Worm (Caenorhabditis elegans) whole organism, L4 larva: ENCODE data around the gene nas-4.
A peak's percentile ranks its signal among the peaks of the same experiment; 100 is the strongest.

ENCODE experiments used
- F10B5.3 ChIP-seq: sonication (generic microtip); optimal IDR thresholded peaks from 2 replicates; lab custom pipeline; 2016; ENCODE audit warnings: mild to moderate bottlenecking, missing genetic modification characterization, missing compliant biosample characterization
- T20F7.1 ChIP-seq: fragments of 200-800 bp; sonication (Bioruptor generic); optimal IDR thresholded peaks from 2 replicates; lab custom pipeline; 2018; ENCODE audit warnings: mild to moderate bottlenecking, missing genetic modification characterization, missing compliant biosample characterization
- Y48G9A.11 ChIP-seq: fragments of 200-800 bp; sonication (Bioruptor generic); IDR thresholded peaks from 2 replicates; pipeline ENCODE4 v1.3.6; 2022; ENCODE audit warnings: missing genetic modification reagents, missing genetic modification characterization, missing compliant biosample characterization
- aha-1 ChIP-seq: fragments of 150-350 bp; peaks from one replicate; lab custom pipeline; 2014; ENCODE audit warnings: missing biosample characterization, missing genetic modification characterization
- ama-1 ChIP-seq: fragments of 150-350 bp; optimal IDR thresholded peaks from 2 replicates; lab custom pipeline; 2014; ENCODE audit warnings: inconsistent platforms, mixed read lengths
- arid-1 ChIP-seq: fragments of 200-800 bp; sonication (Bioruptor generic); conservative IDR thresholded peaks from 2 replicates; pipeline ENCODE4 v1.3.6; 2022; ENCODE audit warnings: missing genetic modification reagents, missing genetic modification characterization, missing compliant biosample characterization
- ceh-28 ChIP-seq: fragments of 150-350 bp; optimal IDR thresholded peaks from 2 replicates; lab custom pipeline; 2014; ENCODE audit warnings: missing biosample characterization, missing genetic modification reagents, missing genetic modification characterization
- daf-8 ChIP-seq: fragments of 200-800 bp; sonication (Bioruptor generic); IDR thresholded peaks from 2 replicates; pipeline ENCODE4 v1.3.6; 2022; ENCODE audit warnings: missing genetic modification characterization, missing compliant biosample characterization
- dmd-6 ChIP-seq: fragments of 200-800 bp; sonication (Bioruptor generic); IDR thresholded peaks from 2 replicates; pipeline ENCODE4 v1.3.6; 2022; ENCODE audit warnings: missing genetic modification reagents, missing genetic modification characterization, missing compliant biosample characterization
- dmd-8 ChIP-seq: fragments of 200-800 bp; sonication (Bioruptor generic); IDR thresholded peaks from 2 replicates; pipeline ENCODE4 v1.3.6; 2022; ENCODE audit warnings: missing genetic modification characterization, missing compliant biosample characterization
- dpl-1 ChIP-seq: fragments of 150-350 bp; optimal IDR thresholded peaks from 2 replicates; lab custom pipeline; 2014; ENCODE audit warnings: missing biosample characterization, missing genetic modification reagents, missing genetic modification characterization
- duxl-1 ChIP-seq: sonication (generic microtip); optimal IDR thresholded peaks from 2 replicates; lab custom pipeline; 2016; ENCODE audit warnings: mild to moderate bottlenecking, missing genetic modification characterization, moderate library complexity, missing compliant biosample characterization; ENCODE audit not compliant: poor library complexity
- dve-1 ChIP-seq: sonication (generic microtip); optimal IDR thresholded peaks from 2 replicates; lab custom pipeline; 2017; ENCODE audit warnings: antibody characterized with exemption, mild to moderate bottlenecking, missing genetic modification characterization, missing compliant biosample characterization; ENCODE audit not compliant: insufficient read depth
- egl-43 ChIP-seq: fragments of 200-800 bp; sonication (Bioruptor generic); IDR thresholded peaks from 2 replicates; pipeline ENCODE4 v1.3.6; 2022; ENCODE audit warnings: missing genetic modification reagents, missing genetic modification characterization, missing compliant biosample characterization
- fkh-10 ChIP-seq: fragments of 150-350 bp; optimal IDR thresholded peaks from 2 replicates; lab custom pipeline; 2014; ENCODE audit warnings: missing biosample characterization, missing genetic modification reagents, missing genetic modification characterization
- hif-1 ChIP-seq, 2 experiments: sonication (generic microtip); optimal IDR thresholded peaks; 2 replicates each; lab custom pipeline; 2016 to 2017; ENCODE audit warnings: missing compliant biosample characterization in 2 of 2, missing genetic modification characterization in 2 of 2, missing genetic modification reagents in 2 of 2, missing genotype in 2 of 2, mild to moderate bottlenecking in 1 of 2
- hlh-11 ChIP-seq: fragments of 200-800 bp; sonication (Bioruptor generic); optimal IDR thresholded peaks from 2 replicates; lab custom pipeline; 2018; ENCODE audit warnings: mild to moderate bottlenecking, missing genetic modification characterization, missing compliant biosample characterization
- hlh-30 ChIP-seq: sonication (generic microtip); optimal IDR thresholded peaks from 2 replicates; lab custom pipeline; 2017; ENCODE audit warnings: antibody characterized with exemption, mild to moderate bottlenecking, missing genetic modification characterization, missing compliant biosample characterization; ENCODE audit not compliant: insufficient read depth
- hmg-1.1 ChIP-seq: fragments of 200-800 bp; sonication (Bioruptor generic); IDR thresholded peaks from 2 replicates; pipeline ENCODE4 v1.3.6; 2022; ENCODE audit warnings: missing genetic modification reagents, missing genetic modification characterization, missing compliant biosample characterization
- jun-1 ChIP-seq: fragments of 150-350 bp; optimal IDR thresholded peaks from 2 replicates; lab custom pipeline; 2014; ENCODE audit warnings: missing biosample characterization, missing genetic modification reagents, missing genetic modification characterization
- lin-1 ChIP-seq: fragments of 200-800 bp; sonication (Bioruptor generic); IDR thresholded peaks from 2 replicates; pipeline ENCODE4 v1.3.6; 2022; ENCODE audit warnings: missing genetic modification reagents, missing genetic modification characterization, missing compliant biosample characterization
- lin-13 ChIP-seq: fragments of 150-350 bp; optimal IDR thresholded peaks from 2 replicates; lab custom pipeline; 2014; ENCODE audit warnings: missing biosample characterization, missing genetic modification reagents, missing genetic modification characterization
- lin-38 ChIP-seq: fragments of 200-800 bp; sonication (Bioruptor generic); IDR thresholded peaks from 2 replicates; pipeline ENCODE4 v1.3.6; 2022; ENCODE audit warnings: missing genetic modification reagents, missing genetic modification characterization, missing compliant biosample characterization
- mep-1 ChIP-seq: fragments of 150-350 bp; sonication (generic microtip); optimal IDR thresholded peaks from 3 replicates; lab custom pipeline; 2014; ENCODE audit warnings: missing biosample characterization, missing genetic modification characterization
- mes-2 ChIP-seq: sonication (generic microtip); optimal IDR thresholded peaks from 2 replicates; lab custom pipeline; 2016; ENCODE audit warnings: missing genotype, mild to moderate bottlenecking, missing genetic modification characterization, missing compliant biosample characterization; ENCODE audit not compliant: poor library complexity, severe bottlenecking
- mxl-3 ChIP-seq: fragments of 200-800 bp; sonication (Bioruptor generic); optimal IDR thresholded peaks from 2 replicates; lab custom pipeline; 2018; ENCODE audit warnings: mild to moderate bottlenecking, missing genetic modification characterization, missing compliant biosample characterization
- nhr-237 ChIP-seq: sonication (generic microtip); optimal IDR thresholded peaks from 2 replicates; lab custom pipeline; 2017; ENCODE audit warnings: missing biosample characterization, missing genetic modification characterization
- nhr-41 ChIP-seq: fragments of 200-800 bp; sonication (Bioruptor generic); IDR thresholded peaks from 2 replicates; pipeline ENCODE4 v1.3.6; 2022; ENCODE audit warnings: missing genetic modification reagents, missing genetic modification characterization, missing compliant biosample characterization
- nhr-42 ChIP-seq: fragments of 200-800 bp; sonication (Bioruptor generic); IDR thresholded peaks from 2 replicates; pipeline ENCODE4 v1.3.6; 2022; ENCODE audit warnings: missing genetic modification characterization, missing compliant biosample characterization
- nhr-6 ChIP-seq: fragments of 150-350 bp; optimal IDR thresholded peaks from 2 replicates; lab custom pipeline; 2014; ENCODE audit warnings: missing biosample characterization, missing genetic modification characterization
- nhr-76 ChIP-seq: fragments of 150-350 bp; optimal IDR thresholded peaks from 2 replicates; lab custom pipeline; 2014; ENCODE audit warnings: missing biosample characterization, missing genetic modification characterization
- nhr-77 ChIP-seq: fragments of 150-350 bp; optimal IDR thresholded peaks from 2 replicates; lab custom pipeline; 2014; ENCODE audit warnings: missing biosample characterization, missing genetic modification characterization
- pha-4 ChIP-seq, 2 experiments: fragments of 150-350 bp in 1 of 2; fragments of 200-800 bp in 1 of 2; sonication (Bioruptor generic) in 1 of 2; IDR thresholded peaks in 1 of 2; optimal IDR thresholded peaks in 1 of 2; 2 replicates each; pipeline versions ENCODE4 v1.3.6 to Lab custom; 2014 to 2022; ENCODE audit warnings: missing genetic modification characterization in 2 of 2, missing genetic modification reagents in 2 of 2, missing biosample characterization in 1 of 2, missing compliant biosample characterization in 1 of 2
- pqm-1 ChIP-seq: sonication (generic microtip); optimal IDR thresholded peaks from 2 replicates; lab custom pipeline; 2017; ENCODE audit warnings: missing biosample characterization, missing genetic modification characterization
- rbr-2 ChIP-seq: sonication (generic microtip); optimal IDR thresholded peaks from 2 replicates; lab custom pipeline; 2016; ENCODE audit warnings: missing genotype, missing genetic modification characterization, missing compliant biosample characterization
- saeg-2 ChIP-seq: fragments of 200-800 bp; sonication (Bioruptor generic); IDR thresholded peaks from 2 replicates; pipeline ENCODE4 v1.3.6; 2022; ENCODE audit warnings: missing genetic modification reagents, missing genetic modification characterization, missing compliant biosample characterization
- snpc-1.2 ChIP-seq: fragments of 200-800 bp; sonication (Bioruptor generic); IDR thresholded peaks from 2 replicates; pipeline ENCODE4 v1.3.6; 2022; ENCODE audit warnings: missing genetic modification reagents, missing genetic modification characterization, missing compliant biosample characterization
- tra-1 ChIP-seq: fragments of 200-800 bp; sonication (Bioruptor generic); IDR thresholded peaks from 2 replicates; pipeline ENCODE4 v1.3.6; 2022; ENCODE audit warnings: missing genetic modification reagents, missing genetic modification characterization, missing compliant biosample characterization
- unc-130 ChIP-seq: sonication (generic microtip); optimal IDR thresholded peaks from 2 replicates; lab custom pipeline; 2016; ENCODE audit warnings: missing genetic modification reagents, missing genetic modification characterization, missing compliant biosample characterization
- unc-62 ChIP-seq, 3 experiments: fragments of 150-350 bp in 1 of 3; sonication (generic microtip); optimal IDR thresholded peaks in 2 of 3; peaks in 1 of 3; 1 replicate in 1 of 3; 2 replicates in 2 of 3; lab custom pipeline; 2014 to 2017; ENCODE audit warnings: missing biosample characterization in 3 of 3, missing genetic modification characterization in 3 of 3, missing genetic modification reagents in 3 of 3, missing genotype in 1 of 3
- vab-7 ChIP-seq: fragments of 200-800 bp; sonication (Bioruptor generic); IDR thresholded peaks from 2 replicates; pipeline ENCODE4 v1.3.6; 2022; ENCODE audit warnings: missing genetic modification reagents, missing genetic modification characterization, missing compliant biosample characterization
- zfp-3 ChIP-seq: fragments of 200-800 bp; sonication (Bioruptor generic); conservative IDR thresholded peaks from 2 replicates; pipeline ENCODE4 v1.3.6; 2022; ENCODE audit warnings: missing genetic modification reagents, missing genetic modification characterization, missing compliant biosample characterization
- zip-11 ChIP-seq: fragments of 200-800 bp; sonication (Bioruptor generic); IDR thresholded peaks from 2 replicates; pipeline ENCODE4 v1.3.6; 2022; ENCODE audit warnings: missing genetic modification characterization, missing compliant biosample characterization
- ztf-7 ChIP-seq: fragments of 150-350 bp; optimal IDR thresholded peaks from 2 replicates; lab custom pipeline; 2014; ENCODE audit warnings: missing biosample characterization, missing genetic modification characterization

Gene nas-4

DNA sequence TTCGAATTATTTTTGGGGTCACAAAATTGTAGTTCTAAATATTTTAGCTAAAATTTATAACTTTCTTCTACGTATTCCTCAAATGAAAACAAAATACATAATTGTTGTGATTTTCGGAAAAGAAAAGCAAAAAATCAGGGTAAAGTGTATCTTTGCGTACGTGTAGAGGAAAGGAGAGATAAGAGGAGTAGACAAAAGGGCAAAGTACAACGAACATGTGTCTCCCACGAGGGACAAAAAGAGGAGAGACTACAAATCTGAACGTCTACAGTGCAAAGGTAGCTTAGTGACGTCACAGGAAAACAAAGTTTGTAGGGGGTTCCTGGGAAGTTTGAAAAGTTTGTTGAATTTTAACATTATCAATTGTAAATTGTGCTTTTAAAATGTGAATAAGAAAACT, 32.1 kb upstream of the nas-4 start (continued):
- peak; percentile 79 for TF ChIP-seq dve-1 (tag; lab: Kevin White, UChicago)
- no peak for TF ChIP-seq snpc-1.2
- TF ChIP-seq hif-1 (tag; optimal IDR thresholded peaks at IDR 0.05; lab: Kevin White, UChicago), result peak; percentile 6 to 63
- 0 out of 2 replicates have a peak, but pooled peaks have one; percentile 22 for TF ChIP-seq nhr-42 (GFP tag; lab: Robert Waterston, UW)
- no peak for TF ChIP-seq dmd-8 (GFP tag; lab: Robert Waterston, UW)
- TF ChIP-seq jun-1 (tag; lab: Kevin White, UChicago), result peak; percentile 36
- TF ChIP-seq mep-1 (tag; lab: Kevin White, UChicago), result peak; percentile 61
- TF ChIP-seq saeg-2 (GFP tag; lab: Robert Waterston, UW), result no peak
- peak; percentile 82 for TF ChIP-seq tra-1 (GFP tag; lab: Robert Waterston, UW)
- TF ChIP-seq dpl-1 (GFP tag; lab: Kevin White, UChicago), result peak; percentile 33
- TF ChIP-seq pqm-1 (tag; lab: Kevin White, UChicago), result peak; percentile 1
- peak; percentile 39; the same call in 1 of the 2 replicates for TF ChIP-seq lin-1
- TF ChIP-seq Y48G9A.11, result no peak
- TF ChIP-seq fkh-10 (GFP tag; lab: Kevin White, UChicago), result no peak
- TF ChIP-seq nhr-41 (GFP tag; lab: Robert Waterston, UW), result no peak
- TF ChIP-seq daf-8 (GFP tag; lab: Robert Waterston, UW), result no peak
- TF ChIP-seq mxl-3 (GFP tag; lab: Kevin White, UChicago), result peak; percentile 89
- peak; percentile 7 for TF ChIP-seq ama-1
- peak; percentile 44 for TF ChIP-seq nhr-77 (tag; lab: Kevin White, UChicago)
- TF ChIP-seq nhr-6 (tag; lab: Kevin White, UChicago), result peak; percentile 33
- TF ChIP-seq lin-13, result peak; percentile 52
- TF ChIP-seq dmd-6 (GFP tag; lab: Robert Waterston, UW), result peak; percentile 78
- peak; percentile 54 for TF ChIP-seq hmg-1.1 (GFP tag; lab: Robert Waterston, UW)
- no peak for TF ChIP-seq rbr-2 (tag; lab: Kevin White, UChicago)
- peak; percentile 53 for TF ChIP-seq T20F7.1 (GFP tag; lab: Kevin White, UChicago)
- TF ChIP-seq vab-7, result no peak

DNA sequence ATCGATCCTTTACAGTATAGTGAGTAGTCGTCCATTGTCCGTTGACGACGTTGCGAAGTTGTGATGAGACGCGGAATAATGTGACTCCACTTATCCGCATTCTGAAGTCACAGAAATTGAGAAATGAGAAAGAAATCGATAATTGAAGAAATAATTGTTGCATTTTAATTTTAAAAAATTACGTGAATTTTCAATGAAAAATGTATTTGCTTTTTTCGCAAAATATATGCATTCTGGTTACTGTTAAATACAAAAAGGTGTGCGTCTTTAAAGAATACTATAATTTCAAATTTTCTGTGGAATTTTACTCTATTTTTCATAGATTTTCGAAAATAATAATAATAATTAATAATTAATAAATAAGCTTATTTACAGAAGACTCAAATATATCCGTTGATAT, 31.4 kb upstream of the nas-4 start, which contains the start of gene let-721:
Gene let-721, minus strand, starts transcription at position 101 of the 400 bp plus-strand sequence.
- TF ChIP-seq unc-62 (GFP tag; optimal IDR thresholded peaks at IDR 0.05 in 1 of 2; lab: Kevin White, UChicago), result peak in 1 of 2 experiments; percentile 45
- no peak for TF ChIP-seq unc-62 (tag; optimal IDR thresholded peaks at IDR 0.05; lab: Kevin White, UChicago)
- TF ChIP-seq mes-2 (tag; lab: Kevin White, UChicago), result no peak
- 0 out of 2 replicates have a peak, but pooled peaks have one; percentile 11 for TF ChIP-seq vab-7

DNA sequence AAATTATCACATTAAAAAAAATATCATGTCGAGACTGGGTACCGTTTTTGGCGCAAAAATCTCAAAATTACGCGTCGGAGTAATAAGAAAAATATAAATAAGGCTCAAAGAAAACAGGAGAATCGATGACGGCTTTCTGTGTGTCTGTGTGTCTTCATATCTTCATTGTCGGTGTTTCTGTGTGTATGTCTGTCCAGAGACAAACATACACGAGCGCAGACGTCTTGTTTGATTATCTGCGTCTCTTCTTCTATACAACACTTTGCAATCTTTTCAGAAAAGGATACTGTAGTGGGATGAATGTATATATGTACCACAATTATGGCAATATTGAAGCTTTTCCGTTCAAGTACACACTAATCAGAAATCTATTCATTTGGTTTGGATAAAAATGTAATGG, 28.9 kb upstream of the nas-4 start, which contains the start of gene C05D11.13:
Gene C05D11.13, minus strand, starts transcription at position 252 of the 400 bp plus-strand sequence.
- TF ChIP-seq jun-1 (tag; lab: Kevin White, UChicago), result no peak
- peak; percentile 19 for TF ChIP-seq ama-1
- no peak for TF ChIP-seq nhr-76 (tag; lab: Kevin White, UChicago)
- peak; percentile 31 for TF ChIP-seq F10B5.3 (tag; lab: Kevin White, UChicago)
- no peak for TF ChIP-seq zip-11 (GFP tag; lab: Robert Waterston, UW)
- TF ChIP-seq hmg-1.1 (GFP tag; lab: Robert Waterston, UW), result peak; percentile 34; the same call in 1 of the 2 replicates
- peak; percentile 12 for TF ChIP-seq dpl-1 (GFP tag; lab: Kevin White, UChicago)
- TF ChIP-seq aha-1, result peak; percentile 1
- peak; percentile 73 for TF ChIP-seq mep-1 (tag; lab: Kevin White, UChicago)
- 0 out of 2 replicates have a peak, but pooled peaks have one; percentile 27 for TF ChIP-seq arid-1 (GFP tag; lab: Robert Waterston, UW)
- no peak for TF ChIP-seq nhr-77 (tag; lab: Kevin White, UChicago)
- TF ChIP-seq nhr-6 (tag; lab: Kevin White, UChicago), result peak; percentile 54
- no peak for TF ChIP-seq pqm-1 (tag; lab: Kevin White, UChicago)
- TF ChIP-seq pha-4 (GFP tag; IDR thresholded peaks at IDR 0.05; lab: Robert Waterston, UW), result no peak
- peak; percentile 77 for TF ChIP-seq pha-4 (tag; optimal IDR thresholded peaks at IDR 0.05; lab: Kevin White, UChicago)
- peak; percentile 49 for TF ChIP-seq hlh-11 (tag; lab: Kevin White, UChicago)
- TF ChIP-seq nhr-237 (tag; lab: Kevin White, UChicago), result no peak
- TF ChIP-seq ceh-28 (tag; lab: Kevin White, UChicago), result no peak
- no peak for TF ChIP-seq ztf-7 (tag; lab: Kevin White, UChicago)
- peak; percentile 58 for TF ChIP-seq lin-38 (GFP tag; lab: Robert Waterston, UW)
- no peak for TF ChIP-seq unc-130 (GFP tag; lab: Kevin White, UChicago)
- no peak for TF ChIP-seq egl-43
- peak; percentile 27; the same call in 1 of the 2 replicates for TF ChIP-seq lin-1
- TF ChIP-seq zfp-3, result no peak
- peak; percentile 56 for TF ChIP-seq mes-2 (tag; lab: Kevin White, UChicago)
- TF ChIP-seq hlh-30 (tag; lab: Kevin White, UChicago), result peak; percentile 56
- TF ChIP-seq duxl-1 (tag; lab: Kevin White, UChicago), result peak; percentile 66
